Fruit fly (Drosophila melanogaster) whole organism, prepupa: ENCODE results near the gene CG5608.
A peak's percentile ranks its signal among the peaks of the same experiment; 100 is the strongest.
"Not testable (repeated sequence)": the region's sequence is repeated elsewhere in the genome, so short reads cannot be mapped to it uniquely, and the experiment has no call there.

Experiments
- CG10631 ChIP-seq: fragments of 200-800 bp; sonication (Bioruptor generic); optimal IDR thresholded peaks from 2 replicates; lab custom pipeline; 2016; ENCODE audit warnings: missing biosample characterization, missing genetic modification characterization
- CG11902 ChIP-seq: fragments of 200-800 bp; sonication (Bioruptor generic); optimal IDR thresholded peaks from 3 replicates; lab custom pipeline; 2016; ENCODE audit warnings: missing biosample characterization, missing genetic modification characterization
- CG3032 ChIP-seq: fragments of 200-800 bp; optimal IDR thresholded peaks from 2 replicates; lab custom pipeline; 2019; ENCODE audit warnings: missing biosample characterization, mild to moderate bottlenecking, missing genetic modification characterization, moderate library complexity
- CG31627 ChIP-seq: fragments of 200-800 bp; sonication (Bioruptor generic); optimal IDR thresholded peaks from 3 replicates; lab custom pipeline; 2016; ENCODE audit warnings: missing biosample characterization, missing genetic modification characterization
- CG34406 ChIP-seq: fragments of 200-800 bp; sonication (Bioruptor generic); optimal IDR thresholded peaks from 3 replicates; lab custom pipeline; 2016; ENCODE audit warnings: missing biosample characterization, missing genetic modification characterization
- CG6792 ChIP-seq: fragments of 200-800 bp; sonication (Bioruptor generic); optimal IDR thresholded peaks from 3 replicates; lab custom pipeline; 2016; ENCODE audit warnings: missing biosample characterization, missing genetic modification characterization
- CG6808 ChIP-seq: fragments of 200-800 bp; sonication (Bioruptor generic); optimal IDR thresholded peaks from 3 replicates; lab custom pipeline; 2017; ENCODE audit warnings: missing biosample characterization, missing genetic modification characterization, mild to moderate bottlenecking, moderate library complexity, missing genetic modification reagents
- CG7368 ChIP-seq: fragments of 200-800 bp; sonication (Bioruptor generic); optimal IDR thresholded peaks from 3 replicates; lab custom pipeline; 2016; ENCODE audit warnings: missing biosample characterization, missing genetic modification characterization
- Eip78C ChIP-seq: fragments of 200-800 bp; sonication (Bioruptor generic); peaks from one replicate; lab custom pipeline; 2016; ENCODE audit warnings: missing biosample characterization, missing genetic modification characterization
- Eip93F ChIP-seq: fragments of 200-800 bp; sonication (Bioruptor generic); optimal IDR thresholded peaks from 2 replicates; lab custom pipeline; 2016; ENCODE audit warnings: missing biosample characterization, mild to moderate bottlenecking, missing genetic modification characterization
- Gug ChIP-seq: fragments of 200-800 bp; sonication (Bioruptor generic); IDR thresholded peaks from 2 replicates; pipeline ENCODE4 v1.3.6; 2022; ENCODE audit warnings: missing biosample characterization, missing genetic modification characterization
- Hr39 ChIP-seq: fragments of 200-800 bp; sonication (Bioruptor generic); optimal IDR thresholded peaks from 2 replicates; lab custom pipeline; 2016; ENCODE audit warnings: missing biosample characterization, missing genetic modification characterization
- Hr4 ChIP-seq: fragments of 200-800 bp; sonication (Bioruptor generic); optimal IDR thresholded peaks from 3 replicates; lab custom pipeline; 2016; ENCODE audit warnings: missing biosample characterization, missing genetic modification characterization
- Sox14 ChIP-seq: fragments of 200-800 bp; sonication (Bioruptor generic); optimal IDR thresholded peaks from 3 replicates; lab custom pipeline; 2016; ENCODE audit warnings: missing biosample characterization, missing genetic modification characterization
- Sox15 ChIP-seq: fragments of 200-800 bp; sonication (Bioruptor generic); optimal IDR thresholded peaks from 3 replicates; lab custom pipeline; 2016; ENCODE audit warnings: missing biosample characterization, missing genetic modification characterization
- esn ChIP-seq: fragments of 200-800 bp; sonication (Bioruptor generic); optimal IDR thresholded peaks from 2 replicates; lab custom pipeline; 2016; ENCODE audit warnings: missing biosample characterization, mild to moderate bottlenecking, missing genetic modification characterization, moderate library complexity
- fd85E ChIP-seq: fragments of 200-800 bp; sonication (Bioruptor generic); optimal IDR thresholded peaks from 3 replicates; lab custom pipeline; 2016; ENCODE audit warnings: missing biosample characterization, missing genetic modification characterization
- fkh ChIP-seq: fragments of 200-800 bp; sonication (Bioruptor generic); optimal IDR thresholded peaks from 3 replicates; lab custom pipeline; 2017; ENCODE audit warnings: missing biosample characterization, mild to moderate bottlenecking, missing genetic modification characterization, moderate library complexity
- pdm3 ChIP-seq: fragments of 200-800 bp; sonication (Bioruptor generic); optimal IDR thresholded peaks from 3 replicates; lab custom pipeline; 2016; ENCODE audit warnings: missing biosample characterization, missing genetic modification characterization
- ss ChIP-seq, 2 experiments: fragments of 200-800 bp; sonication (Bioruptor generic); optimal IDR thresholded peaks; 2 replicates in 1 of 2; 3 replicates in 1 of 2; lab custom pipeline; 2017 to 2018; ENCODE audit warnings: mild to moderate bottlenecking in 2 of 2, missing biosample characterization in 2 of 2, missing genetic modification characterization in 2 of 2, moderate library complexity in 1 of 2
- svp ChIP-seq: fragments of 200-800 bp; sonication (Bioruptor generic); peaks from one replicate; lab custom pipeline; 2016; ENCODE audit warnings: missing biosample characterization, missing genetic modification characterization

Gene CG5608

DNA sequence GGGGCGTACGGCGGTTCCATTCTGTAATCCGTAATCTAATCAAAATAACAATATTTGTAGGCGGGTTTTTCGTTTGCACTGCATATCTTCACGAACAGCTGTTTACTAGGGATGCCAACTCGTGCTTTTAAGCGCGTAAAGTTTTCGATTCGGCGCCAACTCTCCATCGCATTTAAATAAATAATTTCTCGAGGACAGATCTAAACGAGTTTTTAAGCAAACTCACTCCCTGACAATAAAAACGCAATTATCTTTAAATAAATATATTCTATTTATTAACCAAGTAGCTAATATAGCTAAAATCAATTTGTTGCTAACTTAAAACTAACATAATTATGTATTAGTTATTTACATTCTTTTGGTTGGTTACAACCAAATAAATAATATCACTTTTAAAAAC, at the start of gene CG5608:
TSS of gene CG5608 (minus strand) at position 101 of the 400 bp plus-strand sequence.
- not testable (repeated sequence) for TF ChIP-seq Hr4 (GFP tag; lab: Kevin White, UChicago); CG31627 (GFP tag; lab: Kevin White, UChicago); CG6808

- TF ChIP-seq Hr39 (GFP tag; lab: Kevin White, UChicago); Gug (GFP tag; lab: Robert Waterston, UW); CG34406 (GFP tag; lab: Kevin White, UChicago): not testable (repeated sequence)
Observed at dm6 chr3R:12508776-12509175, 43.7 kb upstream of the CG5608 start, which contains the start of gene Hsp70Bc. Gene Hsp70Bc (plus strand): TSS chr3R:12509076.

DNA sequence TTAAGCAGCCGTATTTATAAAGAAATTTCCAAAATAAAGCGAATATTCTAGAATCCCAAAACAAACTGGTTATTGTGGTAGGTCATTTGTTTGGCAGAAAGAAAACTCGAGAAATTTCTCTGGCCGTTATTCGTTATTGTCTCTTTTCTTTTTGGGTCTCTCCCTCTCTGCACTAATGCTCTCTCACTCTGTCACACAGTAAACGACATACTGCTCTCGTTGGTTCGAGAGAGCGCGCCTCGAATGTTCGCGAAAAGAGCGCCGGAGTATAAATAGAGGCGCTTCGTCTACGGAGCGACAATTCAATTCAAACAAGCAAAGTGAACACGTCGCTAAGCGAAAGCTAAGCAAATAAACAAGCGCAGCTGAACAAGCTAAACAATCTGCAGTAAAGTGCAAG, 40.4 kb upstream of the CG5608 start, which contains the start of gene Hsp70Bb:
TSS of gene Hsp70Bb (plus strand) at position 301 of the 400 bp plus-strand sequence.
- not testable (repeated sequence) for TF ChIP-seq pdm3; CG10631 (GFP tag; lab: Kevin White, UChicago); Eip93F (GFP tag; lab: Kevin White, UChicago)
- TF ChIP-seq, all 60 proteins: peak for 0; not testable (repeated sequence) for 60

DNA sequence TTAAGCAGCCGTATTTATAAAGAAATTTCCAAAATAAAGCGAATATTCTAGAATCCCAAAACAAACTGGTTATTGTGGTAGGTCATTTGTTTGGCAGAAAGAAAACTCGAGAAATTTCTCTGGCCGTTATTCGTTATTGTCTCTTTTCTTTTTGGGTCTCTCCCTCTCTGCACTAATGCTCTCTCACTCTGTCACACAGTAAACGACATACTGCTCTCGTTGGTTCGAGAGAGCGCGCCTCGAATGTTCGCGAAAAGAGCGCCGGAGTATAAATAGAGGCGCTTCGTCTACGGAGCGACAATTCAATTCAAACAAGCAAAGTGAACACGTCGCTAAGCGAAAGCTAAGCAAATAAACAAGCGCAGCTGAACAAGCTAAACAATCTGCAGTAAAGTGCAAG, 37.1 kb upstream of the CG5608 start, which contains the start of gene Hsp70Bbb:
TSS of gene Hsp70Bbb (plus strand) at position 301 of the 400 bp plus-strand sequence.
- TF ChIP-seq CG7368, svp, CG11902 (GFP tag; lab: Kevin White, UChicago): not testable (repeated sequence)

dm6 chr3R:12477239-12477865, 12.3 kb upstream of the CG5608 start:
- TF ChIP-seq CG6808 (peak; percentile 1), fkh (GFP tag; lab: Kevin White, UChicago) (peak; percentile 60), ss (GFP tag; optimal IDR thresholded peaks at IDR 0.05; lab: Kevin White, UChicago) (peak in 1 of 2 experiments; percentile 17)
- TF ChIP-seq, all 60 proteins: peak for 3; not testable (repeated sequence) for 57

DNA sequence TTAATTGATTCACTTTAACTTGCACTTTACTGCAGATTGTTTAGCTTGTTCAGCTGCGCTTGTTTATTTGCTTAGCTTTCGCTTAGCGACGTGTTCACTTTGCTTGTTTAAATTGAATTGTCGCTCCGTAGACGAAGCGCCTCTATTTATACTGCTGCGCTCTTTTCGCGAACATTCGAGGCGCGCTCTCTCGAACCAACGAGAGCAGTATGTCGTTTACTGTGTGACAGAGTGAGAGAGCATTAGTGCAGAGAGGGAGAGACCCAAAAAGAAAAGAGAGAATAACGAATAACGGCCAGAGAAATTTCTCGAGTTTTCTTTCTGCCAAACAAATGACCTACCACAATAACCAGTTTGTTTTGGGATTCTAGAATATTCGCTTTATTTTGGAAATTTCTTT, 2.6 kb upstream of the CG5608 start, which contains the start of gene Hsp70Ba:
TSS of gene Hsp70Ba (minus strand) at position 102 of the 400 bp plus-strand sequence.
- not testable (repeated sequence) for TF ChIP-seq CG34406 (GFP tag; lab: Kevin White, UChicago); CG6792; Sox15 (GFP tag; lab: Kevin White, UChicago)

DNA sequence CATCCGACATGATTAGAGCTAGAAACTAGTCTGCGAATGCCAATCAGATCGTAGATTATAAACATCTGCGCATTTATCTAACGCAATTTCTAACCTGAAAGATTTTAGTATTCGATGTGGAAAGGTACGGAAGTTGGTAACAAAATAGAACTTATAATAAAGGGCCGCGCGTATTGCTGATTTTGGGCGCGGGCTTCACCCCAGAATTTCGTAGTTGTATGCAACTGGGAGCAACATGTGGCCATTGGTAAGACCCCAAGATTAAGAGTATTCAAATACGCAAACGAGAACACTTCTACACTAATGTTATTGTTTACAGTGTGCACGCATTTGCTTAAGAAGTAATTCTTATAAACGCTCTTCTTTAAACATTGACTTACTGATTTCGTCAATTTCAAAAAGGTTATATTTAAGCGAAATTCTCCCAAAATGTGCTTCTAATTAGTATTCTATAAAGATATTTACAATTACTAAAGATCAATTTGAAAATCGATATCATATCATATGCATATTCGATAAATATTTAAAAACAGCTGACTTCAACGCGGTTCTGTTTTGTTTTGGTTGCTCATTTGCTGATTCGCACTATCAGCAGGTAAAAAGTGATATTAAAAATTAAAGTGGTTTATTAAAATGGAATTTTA, 5.1 kb downstream of the CG5608 start, which contains the start of the genes CG5961 and Polr3C:
TSS of gene CG5961 (minus strand) at position 416 of the 644 bp plus-strand sequence.
TSS of gene Polr3C (plus strand) at position 536 of the 644 bp plus-strand sequence.
- TF ChIP-seq fd85E (GFP tag; lab: Kevin White, UChicago), result no peak
- peak; percentile 19 for TF ChIP-seq esn
- TF ChIP-seq fkh (GFP tag; lab: Kevin White, UChicago), result peak; percentile 91
- peak; percentile 13 for TF ChIP-seq Eip78C (GFP tag; lab: Kevin White, UChicago)

DNA sequence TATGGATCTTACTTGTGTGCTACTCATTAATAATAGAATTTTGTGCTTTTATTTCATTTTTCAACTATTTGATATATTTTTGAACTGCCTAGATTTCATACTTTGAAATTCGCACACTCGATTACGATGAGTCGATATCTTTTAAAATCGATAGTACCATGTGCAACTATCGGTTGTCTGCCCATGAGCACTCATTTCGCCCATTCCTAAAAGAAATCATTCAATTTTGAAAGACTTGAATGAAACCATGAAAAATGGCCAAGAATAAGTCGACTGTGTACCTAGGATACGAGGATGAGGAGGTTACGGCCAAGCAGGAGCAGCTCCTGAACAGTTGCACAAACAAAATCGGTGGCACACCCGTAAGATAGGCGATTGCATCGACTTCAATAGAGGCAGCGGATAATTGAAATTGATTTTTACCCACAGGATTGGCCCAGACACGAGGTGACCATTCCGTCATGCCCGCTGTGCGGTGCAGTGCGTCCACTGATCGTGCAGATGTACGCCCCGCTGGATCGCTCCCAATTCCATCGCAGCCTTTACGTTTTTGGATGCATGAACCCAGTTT, 8.6 kb downstream of the CG5608 start, which contains the start of gene trus:
TSS of gene trus (plus strand) at position 204 of the 571 bp plus-strand sequence.
- TF ChIP-seq esn (peak; percentile 27), Sox14 (no peak)

- TF ChIP-seq CG3032 (tag; lab: Kevin White, UChicago), result no peak
Observed at dm6 chr3R:12454492-12454891, 10.6 kb downstream of the CG5608 start.
